Fruit fly (Drosophila melanogaster) whole organism, wandering third instar larva: ENCODE measurements around the gene Acp29AB.

Experiments used
- CrebA ChIP-seq: fragments of 200-800 bp; sonication (Bioruptor generic); optimal IDR thresholded peaks from 2 replicates; lab custom pipeline; 2016; ENCODE audit warnings: missing biosample characterization, mild to moderate bottlenecking, missing genetic modification characterization, borderline replicate concordance
- Hnf4 ChIP-seq: fragments of 200-800 bp; sonication (Bioruptor generic); optimal IDR thresholded peaks from 2 replicates; lab custom pipeline; 2016; ENCODE audit warnings: missing biosample characterization, mild to moderate bottlenecking, missing genetic modification characterization
- Hr78 ChIP-seq: fragments of >200 bp; optimal IDR thresholded peaks from 2 replicates; lab custom pipeline; 2017; ENCODE audit warnings: missing biosample characterization, missing genetic modification characterization
- Mio ChIP-seq: sonication (Bioruptor generic); optimal IDR thresholded peaks from 2 replicates; lab custom pipeline; 2016; ENCODE audit warnings: missing biosample characterization, missing genetic modification characterization
- OdsH ChIP-seq: fragments of 200-800 bp; sonication (Bioruptor generic); optimal IDR thresholded peaks from 2 replicates; lab custom pipeline; 2016; ENCODE audit warnings: missing biosample characterization, mild to moderate bottlenecking, missing genetic modification characterization
- dmrt93B ChIP-seq: fragments of 200-800 bp; sonication (Bioruptor generic); optimal IDR thresholded peaks from 2 replicates; lab custom pipeline; 2018; ENCODE audit warnings: missing biosample characterization, mild to moderate bottlenecking, missing genetic modification characterization
- ey ChIP-seq: fragments of 200-800 bp; sonication (Bioruptor generic); optimal IDR thresholded peaks from 2 replicates; lab custom pipeline; 2016; ENCODE audit warnings: missing biosample characterization, missing genetic modification characterization
- h ChIP-seq: fragments of 200-800 bp; sonication (Bioruptor generic); optimal IDR thresholded peaks from 3 replicates; lab custom pipeline; 2016; ENCODE audit warnings: missing biosample characterization, mild to moderate bottlenecking, missing genetic modification characterization
- pan ChIP-seq: fragments of >200 bp; optimal IDR thresholded peaks from 2 replicates; lab custom pipeline; 2017
- psq ChIP-seq: fragments of 200-800 bp; sonication (Bioruptor generic); optimal IDR thresholded peaks from 3 replicates; lab custom pipeline; 2017; ENCODE audit warnings: missing biosample characterization, mild to moderate bottlenecking, missing genetic modification characterization, moderate library complexity
- sage ChIP-seq: fragments of 200-800 bp; sonication (Bioruptor generic); optimal IDR thresholded peaks from 2 replicates; lab custom pipeline; 2016; ENCODE audit warnings: missing biosample characterization, mild to moderate bottlenecking, missing genetic modification characterization
- usp ChIP-seq: fragments of >200 bp; optimal IDR thresholded peaks from 2 replicates; lab custom pipeline; 2017; ENCODE audit warnings: missing biosample characterization, missing genetic modification characterization
- woc ChIP-seq: sonication (Bioruptor generic); optimal IDR thresholded peaks from 2 replicates; lab custom pipeline; 2016; ENCODE audit warnings: missing biosample characterization, mild to moderate bottlenecking, missing genetic modification characterization

- no peak for TF ChIP-seq usp (GFP tag; lab: Kevin White, UChicago)
- no peak for TF ChIP-seq ey
- no peak for TF ChIP-seq sage (GFP tag; lab: Kevin White, UChicago)
- no peak for TF ChIP-seq Hnf4
- no peak for TF ChIP-seq h
- TF ChIP-seq dmrt93B (GFP tag; lab: Kevin White, UChicago) = no peak
- no peak for TF ChIP-seq pan (lab: Kevin White, UChicago)
- no peak for TF ChIP-seq CrebA (GFP tag; lab: Kevin White, UChicago)
- TF ChIP-seq Mio (GFP tag; lab: Kevin White, UChicago) = no peak
- TF ChIP-seq OdsH (GFP tag; lab: Kevin White, UChicago) = no peak
- no peak for TF ChIP-seq woc
- no peak for TF ChIP-seq Hr78
- no peak for TF ChIP-seq psq (GFP tag; lab: Kevin White, UChicago)
Measured at dm6 chr2L:8432130-8432529, 39.1 kb upstream of the Acp29AB start.
